Worm (Caenorhabditis elegans) whole organism, L4 larva: Measurements from ENCODE around the gene F13H10.1.
A peak's percentile ranks its signal among the peaks of the same experiment; 100 is the strongest.

ENCODE experiments used
- ces-1 ChIP-seq: fragments of 150-350 bp; sonication (generic microtip); optimal IDR thresholded peaks from 4 replicates; lab custom pipeline; 2014; ENCODE audit warnings: missing biosample characterization, missing genetic modification reagents, missing genetic modification characterization
- fos-1 ChIP-seq: fragments of 150-350 bp; optimal IDR thresholded peaks from 2 replicates; lab custom pipeline; 2014; ENCODE audit warnings: missing biosample characterization, missing genetic modification characterization
- lin-13 ChIP-seq: fragments of 150-350 bp; optimal IDR thresholded peaks from 2 replicates; lab custom pipeline; 2014; ENCODE audit warnings: missing biosample characterization, missing genetic modification reagents, missing genetic modification characterization
- mes-2 ChIP-seq: sonication (generic microtip); optimal IDR thresholded peaks from 2 replicates; lab custom pipeline; 2016; ENCODE audit warnings: missing genotype, mild to moderate bottlenecking, missing genetic modification characterization, missing compliant biosample characterization; ENCODE audit not compliant: poor library complexity, severe bottlenecking
- nhr-102 ChIP-seq: sonication (generic microtip); optimal IDR thresholded peaks from 2 replicates; lab custom pipeline; 2016; ENCODE audit warnings: mild to moderate bottlenecking, missing genetic modification characterization, moderate library complexity, missing compliant biosample characterization
- nhr-11 ChIP-seq: fragments of 150-350 bp; optimal IDR thresholded peaks from 2 replicates; lab custom pipeline; 2014; ENCODE audit warnings: missing biosample characterization, missing genetic modification characterization
- pha-4 ChIP-seq, 2 experiments: fragments of 150-350 bp in 1 of 2; fragments of 200-800 bp in 1 of 2; sonication (Bioruptor generic) in 1 of 2; IDR thresholded peaks in 1 of 2; optimal IDR thresholded peaks in 1 of 2; 2 replicates each; pipeline versions ENCODE4 v1.3.6 to Lab custom; 2014 to 2022; ENCODE audit warnings: missing genetic modification characterization in 2 of 2, missing genetic modification reagents in 2 of 2, missing biosample characterization in 1 of 2, missing compliant biosample characterization in 1 of 2
- sdz-12 ChIP-seq: fragments of 200-800 bp; sonication (Bioruptor generic); optimal IDR thresholded peaks from 2 replicates; lab custom pipeline; 2018; ENCODE audit warnings: mild to moderate bottlenecking, missing genetic modification characterization, missing compliant biosample characterization
- unc-62 ChIP-seq, 3 experiments: fragments of 150-350 bp in 1 of 3; sonication (generic microtip); optimal IDR thresholded peaks in 2 of 3; peaks in 1 of 3; 1 replicate in 1 of 3; 2 replicates in 2 of 3; lab custom pipeline; 2014 to 2017; ENCODE audit warnings: missing biosample characterization in 3 of 3, missing genetic modification characterization in 3 of 3, missing genetic modification reagents in 3 of 3, missing genotype in 1 of 3

- TF ChIP-seq ces-1 (GFP tag; lab: Kevin White, UChicago) (no peak), sdz-12 (GFP tag; lab: Kevin White, UChicago) (no peak), unc-62 (GFP tag; optimal IDR thresholded peaks at IDR 0.05 in 1 of 2; lab: Kevin White, UChicago) (peak in 1 of 2 experiments; percentile 97), unc-62 (tag; optimal IDR thresholded peaks at IDR 0.05; lab: Kevin White, UChicago) (no peak), nhr-11 (tag; lab: Kevin White, UChicago) (no peak), pha-4 (GFP tag; IDR thresholded peaks at IDR 0.05; lab: Robert Waterston, UW) (no peak), pha-4 (tag; optimal IDR thresholded peaks at IDR 0.05; lab: Kevin White, UChicago) (no peak), nhr-102 (tag; lab: Kevin White, UChicago) (no peak), lin-13 (GFP tag; lab: Kevin White, UChicago) (no peak), mes-2 (tag; lab: Kevin White, UChicago) (no peak), fos-1 (tag; lab: Kevin White, UChicago) (no peak)
Measured at ce11 chrIV:10957583-10958229, 46.7 kb upstream of the F13H10.1 start, which contains the start of gene Y69E1A.5.
